Fruit fly (Drosophila melanogaster): ENCODE measurements around the gene gudu.

gudu gene

dm6 chr2L:7395813-7396212 lies 7.5 kb downstream of the gudu start (continued):
- TF ChIP-seq Max (GFP tag; optimal IDR thresholded peaks at IDR 0.05) (peak; percentile 12), seq (GFP tag; IDR thresholded peaks at IDR 0.05) (peak; percentile 60), sens (GFP tag) (peak; percentile 33), Deaf1 (tag; optimal IDR thresholded peaks at IDR 0.05) (peak; percentile 51), Nf-YB (GFP tag; optimal IDR thresholded peaks at IDR 0.05) (peak; percentile 25), Sox100B (GFP tag; optimal IDR thresholded peaks at IDR 0.05) (peak; percentile 66), Awh (GFP tag; IDR thresholded peaks at IDR 0.05) (peak; percentile 16; the same call in 1 of the 2 replicates), Lpt (GFP tag; optimal IDR thresholded peaks at IDR 0.05) (no peak), Atf6 (GFP tag; IDR thresholded peaks at IDR 0.05) (peak; percentile 74), Hmr (GFP tag; optimal IDR thresholded peaks at IDR 0.05) (peak; percentile 72), CG4360 (GFP tag; IDR thresholded peaks at IDR 0.05) (no peak), caup (GFP tag; optimal IDR thresholded peaks at IDR 0.05; ENCODE audit: severe bottlenecking) (peak; percentile 51), BtbVII (GFP tag; optimal IDR thresholded peaks at IDR 0.05) (peak; percentile 49), CG14014 (GFP tag; IDR thresholded peaks at IDR 0.05) (peak; percentile 47; the same call in 1 of the 2 replicates), wor (GFP tag; IDR thresholded peaks at IDR 0.05) (peak; percentile 44; the same call in 1 of the 2 replicates), cg (GFP tag; optimal IDR thresholded peaks at IDR 0.05) (no peak), CG30403 (GFP tag; optimal IDR thresholded peaks at IDR 0.05) (peak; percentile 61), cwo (GFP tag; optimal IDR thresholded peaks at IDR 0.05) (peak; percentile 60), CG32767 (GFP tag; IDR thresholded peaks at IDR 0.05) (0 out of 2 replicates have a peak, but pooled peaks have one; percentile 34), mld (GFP tag; IDR thresholded peaks at IDR 0.05; ENCODE audit: partially characterized antibody) (no peak), B-H1 (GFP tag; IDR thresholded peaks at IDR 0.05) (no peak; the same call in 2 of the 3 replicates), CG11456 (GFP tag; IDR thresholded peaks at IDR 0.05) (no peak), Fer3 (tag; optimal IDR thresholded peaks at IDR 0.05) (peak; percentile 71), bcd (GFP tag; optimal IDR thresholded peaks at IDR 0.05) (peak; percentile 50), CG10209 (GFP tag; optimal IDR thresholded peaks at IDR 0.05) (peak; percentile 58), ems (GFP tag; optimal IDR thresholded peaks at IDR 0.05) (no peak), dysf (GFP tag; IDR thresholded peaks at IDR 0.05) (peak; percentile 77), CG4730 (GFP tag; IDR thresholded peaks at IDR 0.05) (peak; percentile 26; the same call in 1 of the 2 replicates), bsh (GFP tag; optimal IDR thresholded peaks at IDR 0.05) (peak in 1 of 2 experiments; percentile 44), Asciz (GFP tag; optimal IDR thresholded peaks at IDR 0.05) (peak; percentile 46), hkb (optimal IDR thresholded peaks at IDR 0.05) (no peak), hkb (GFP tag; IDR thresholded peaks at IDR 0.05) (peak; percentile 66), zf30C (GFP tag; optimal IDR thresholded peaks at IDR 0.05) (peak; percentile 29), klu (GFP tag; IDR thresholded peaks at IDR 0.05) (peak; percentile 44; the same call in 1 of the 2 replicates), CG18599 (GFP tag; optimal IDR thresholded peaks at IDR 0.05) (peak; percentile 63), CG17361 (GFP tag; IDR thresholded peaks at IDR 0.05) (peak; percentile 70), row (GFP tag; IDR thresholded peaks at IDR 0.05) (peak; percentile 74), Ssrp (tag; optimal IDR thresholded peaks at IDR 0.05) (peak; percentile 60), CG32532 (GFP tag; IDR thresholded peaks at IDR 0.05) (peak; percentile 24; the same call in 1 of the 2 replicates), CG13624 (GFP tag; optimal IDR thresholded peaks at IDR 0.05) (no peak), prd (optimal IDR thresholded peaks at IDR 0.05) (no peak), prd (GFP tag; IDR thresholded peaks at IDR 0.05) (peak; percentile 57; the same call in 1 of the 3 replicates), run (tag; optimal IDR thresholded peaks at IDR 0.05) (peak; percentile 29), fru (optimal IDR thresholded peaks at IDR 0.05) (no peak), H2.0 (GFP tag; IDR thresholded peaks at IDR 0.05) (peak; percentile 33; the same call in 1 of the 2 replicates), sc (optimal IDR thresholded peaks at IDR 0.05) (no peak), sc (GFP tag; optimal IDR thresholded peaks at IDR 0.05) (no peak), vvl (GFP tag; IDR thresholded peaks at IDR 0.05) (peak; percentile 72), CG8388 (GFP tag; optimal IDR thresholded peaks at IDR 0.05) (peak; percentile 57), lilli (GFP tag; optimal IDR thresholded peaks at IDR 0.05) (peak; percentile 1), D19A (tag; optimal IDR thresholded peaks at IDR 0.05) (peak; percentile 52), CG12659 (GFP tag; optimal IDR thresholded peaks at IDR 0.05) (peak; percentile 62)

All from whole organism, embryonic.